Fruit fly (Drosophila melanogaster) whole organism, embryonic: ENCODE measurements around the gene Duox.
A peak's percentile ranks its signal among the peaks of the same experiment; 100 is the strongest.

Experiments used
- Abd-B ChIP-seq: fragments of 200-800 bp; sonication (Bioruptor generic); optimal IDR thresholded peaks from 2 replicates; lab custom pipeline; 2018; ENCODE audit warnings: missing biosample characterization, mild to moderate bottlenecking, missing genetic modification characterization, moderate library complexity
- Ada2b ChIP-seq: fragments of 200-800 bp; sonication (Bioruptor generic); IDR thresholded peaks from 2 replicates; pipeline ENCODE4 v1.3.6; 2022; ENCODE audit warnings: missing biosample characterization, missing genetic modification characterization
- CG11696 ChIP-seq: fragments of 200-800 bp; sonication (Bioruptor generic); IDR thresholded peaks from 2 replicates; pipeline ENCODE4 v1.3.6; 2022; ENCODE audit warnings: missing biosample characterization, missing genetic modification characterization
- CG12769 ChIP-seq: fragments of 200-800 bp; sonication (Bioruptor generic); optimal IDR thresholded peaks from 2 replicates; lab custom pipeline; 2019; ENCODE audit warnings: missing biosample characterization, mild to moderate bottlenecking, missing genetic modification characterization, moderate library complexity
- CG13123 ChIP-seq: fragments of 200-800 bp; sonication (Bioruptor generic); optimal IDR thresholded peaks from 2 replicates; lab custom pipeline; 2016; ENCODE audit warnings: missing biosample characterization, missing genetic modification characterization
- CG13424 ChIP-seq: fragments of 200-800 bp; sonication (Bioruptor generic); optimal IDR thresholded peaks from 2 replicates; lab custom pipeline; 2019; ENCODE audit warnings: missing biosample characterization, mild to moderate bottlenecking, missing genetic modification characterization, moderate library complexity
- CG13624 ChIP-seq: fragments of 200-800 bp; sonication (Bioruptor generic); optimal IDR thresholded peaks from 2 replicates; lab custom pipeline; 2016; ENCODE audit warnings: missing biosample characterization, missing genetic modification characterization
- CG15479 ChIP-seq: fragments of 200-800 bp; sonication (Bioruptor generic); optimal IDR thresholded peaks from 3 replicates; lab custom pipeline; 2019; ENCODE audit warnings: missing biosample characterization, mild to moderate bottlenecking, missing genetic modification characterization, moderate library complexity
- CG17912 ChIP-seq: fragments of 200-800 bp; sonication (Bioruptor generic); optimal IDR thresholded peaks from 2 replicates; lab custom pipeline; 2018; ENCODE audit warnings: missing biosample characterization, mild to moderate bottlenecking, missing genetic modification characterization
- CG2116 ChIP-seq: fragments of 200-800 bp; sonication (Bioruptor generic); optimal IDR thresholded peaks from 3 replicates; lab custom pipeline; 2018; ENCODE audit warnings: missing biosample characterization, mild to moderate bottlenecking, missing genetic modification characterization
- CG30431 ChIP-seq: fragments of 200-800 bp; sonication (Bioruptor generic); optimal IDR thresholded peaks from 2 replicates; lab custom pipeline; 2017; ENCODE audit warnings: missing biosample characterization, missing genetic modification characterization
- CG3847 ChIP-seq: fragments of 200-800 bp; sonication (Bioruptor generic); IDR thresholded peaks from 2 replicates; pipeline ENCODE4 v1.3.6; 2022; ENCODE audit warnings: missing biosample characterization, missing genetic modification characterization
- CG5180 ChIP-seq: fragments of 200-800 bp; sonication (Bioruptor generic); optimal IDR thresholded peaks from 3 replicates; lab custom pipeline; 2017; ENCODE audit warnings: missing biosample characterization, missing genetic modification characterization, mild to moderate bottlenecking, moderate library complexity, missing genetic modification reagents
- CG6791 ChIP-seq: fragments of 200-800 bp; sonication (Bioruptor generic); IDR thresholded peaks from 3 replicates; pipeline ENCODE4 v1.3.6; 2022; ENCODE audit warnings: missing biosample characterization, missing genetic modification characterization; ENCODE audit not compliant: partially characterized antibody
- CG7786 ChIP-seq: fragments of 200-800 bp; sonication (Bioruptor generic); optimal IDR thresholded peaks from 2 replicates; lab custom pipeline; 2016; ENCODE audit warnings: missing biosample characterization, missing genetic modification characterization
- CG7963 ChIP-seq: fragments of 200-800 bp; sonication (Bioruptor generic); IDR thresholded peaks from 3 replicates; pipeline ENCODE4 v1.3.6; 2022; ENCODE audit warnings: missing biosample characterization, missing genetic modification characterization; ENCODE audit not compliant: partially characterized antibody
- CG7987 ChIP-seq: fragments of 200-800 bp; sonication (Bioruptor generic); optimal IDR thresholded peaks from 2 replicates; lab custom pipeline; 2018; ENCODE audit warnings: missing biosample characterization, mild to moderate bottlenecking, missing genetic modification characterization, moderate library complexity
- CG8089 ChIP-seq: fragments of 200-800 bp; sonication (Bioruptor generic); optimal IDR thresholded peaks from 3 replicates; lab custom pipeline; 2016; ENCODE audit warnings: missing biosample characterization, missing genetic modification characterization
- CG9932 ChIP-seq: fragments of 200-800 bp; sonication (Bioruptor generic); IDR thresholded peaks from 2 replicates; pipeline ENCODE4 v1.3.6; 2022; ENCODE audit warnings: missing biosample characterization, missing genetic modification characterization
- CoRest ChIP-seq: fragments of 200-800 bp; sonication (Bioruptor generic); optimal IDR thresholded peaks from 3 replicates; lab custom pipeline; 2018; ENCODE audit warnings: missing biosample characterization, mild to moderate bottlenecking, missing genetic modification characterization, moderate library complexity
- Eip74EF ChIP-seq, 2 experiments: fragments of 200-800 bp in 1 of 2; fragments of >200 bp in 1 of 2; sonication (Bioruptor generic) in 1 of 2; optimal IDR thresholded peaks; 2 replicates each; lab custom pipeline; 2017 to 2019; ENCODE audit warnings: missing biosample characterization in 2 of 2, missing genetic modification characterization in 2 of 2, mild to moderate bottlenecking in 1 of 2, moderate library complexity in 1 of 2
- Lim3 ChIP-seq: fragments of 200-800 bp; sonication (Bioruptor generic); IDR thresholded peaks from 2 replicates; pipeline ENCODE4 v1.3.6; 2022; ENCODE audit warnings: missing biosample characterization, missing genetic modification characterization
- Mrtf ChIP-seq: fragments of 200-800 bp; sonication (Bioruptor generic); IDR thresholded peaks from 3 replicates; pipeline ENCODE4 v1.3.6; 2022; ENCODE audit warnings: missing biosample characterization, missing genetic modification characterization
- NK7.1 ChIP-seq: fragments of 200-800 bp; sonication (Bioruptor generic); optimal IDR thresholded peaks from 3 replicates; lab custom pipeline; 2016; ENCODE audit warnings: missing biosample characterization, missing genetic modification characterization
- Nf-YB ChIP-seq: fragments of 200-800 bp; sonication (Bioruptor generic); optimal IDR thresholded peaks from 3 replicates; lab custom pipeline; 2019; ENCODE audit warnings: missing biosample characterization, mild to moderate bottlenecking, missing genetic modification characterization, moderate library complexity
- NfI ChIP-seq: fragments of 200-800 bp; sonication (Bioruptor generic); optimal IDR thresholded peaks from 3 replicates; lab custom pipeline; 2018; ENCODE audit warnings: missing biosample characterization, mild to moderate bottlenecking, missing genetic modification characterization, moderate library complexity
- PHDP ChIP-seq: fragments of 200-800 bp; sonication (Bioruptor generic); optimal IDR thresholded peaks from 3 replicates; lab custom pipeline; 2018; ENCODE audit warnings: missing biosample characterization, mild to moderate bottlenecking, missing genetic modification characterization, moderate library complexity
- Scr ChIP-seq: fragments of 200-800 bp; sonication (Bioruptor generic); IDR thresholded peaks from 2 replicates; pipeline ENCODE4 v1.3.6; 2022; ENCODE audit warnings: missing biosample characterization, missing genetic modification characterization; ENCODE audit not compliant: partially characterized antibody
- Sox100B ChIP-seq: fragments of 200-800 bp; sonication (Bioruptor generic); optimal IDR thresholded peaks from 3 replicates; lab custom pipeline; 2018; ENCODE audit warnings: missing biosample characterization, mild to moderate bottlenecking, missing genetic modification characterization
- Stat92E ChIP-seq, 3 experiments: fragments of >200 bp in 2 of 3; fragments of 200-800 bp in 1 of 3; sonication (Bioruptor generic) in 1 of 3; optimal IDR thresholded peaks; 2 replicates each; lab custom pipeline; 2017 to 2019; ENCODE audit warnings: missing biosample characterization in 3 of 3, missing genetic modification characterization in 3 of 3, mild to moderate bottlenecking in 1 of 3, moderate library complexity in 1 of 3
- Trl ChIP-seq, 3 experiments: fragments of >200 bp in 2 of 3; fragments of 200-800 bp in 1 of 3; sonication (Bioruptor generic) in 1 of 3; optimal IDR thresholded peaks; 2 replicates in 1 of 3; 3 replicates in 2 of 3; lab custom pipeline; 2016 to 2017; ENCODE audit warnings: missing biosample characterization in 1 of 3, missing genetic modification characterization in 1 of 3
- Xbp1 ChIP-seq: fragments of 200-800 bp; sonication (Bioruptor generic); optimal IDR thresholded peaks from 3 replicates; lab custom pipeline; 2016; ENCODE audit warnings: missing biosample characterization, mild to moderate bottlenecking, missing genetic modification characterization
- ap ChIP-seq: fragments of 200-800 bp; sonication (Bioruptor generic); IDR thresholded peaks from 2 replicates; pipeline ENCODE4 v1.3.6; 2022; ENCODE audit warnings: missing biosample characterization, missing genetic modification characterization
- btn ChIP-seq: fragments of 200-800 bp; sonication (Bioruptor generic); optimal IDR thresholded peaks from 2 replicates; lab custom pipeline; 2016; ENCODE audit warnings: missing biosample characterization, missing genetic modification characterization
- croc ChIP-seq: fragments of 200-800 bp; sonication (Bioruptor generic); conservative IDR thresholded peaks from 3 replicates; pipeline ENCODE4 v1.3.6; 2022; ENCODE audit warnings: missing biosample characterization, missing genetic modification characterization
- danr ChIP-seq: fragments of 200-800 bp; sonication (Bioruptor generic); IDR thresholded peaks from 2 replicates; pipeline ENCODE4 v1.3.6; 2022; ENCODE audit warnings: missing biosample characterization, missing genetic modification characterization
- dm ChIP-seq: fragments of 200-800 bp; sonication (Bioruptor generic); optimal IDR thresholded peaks from 3 replicates; lab custom pipeline; 2016; ENCODE audit warnings: missing biosample characterization, missing genetic modification characterization
- eve ChIP-seq, 2 experiments: fragments of >200 bp; optimal IDR thresholded peaks; 2 replicates each; lab custom pipeline; 2017; ENCODE audit warnings: missing biosample characterization in 2 of 2, missing genetic modification characterization in 2 of 2
- eyg ChIP-seq: fragments of 200-800 bp; sonication (Bioruptor generic); optimal IDR thresholded peaks from 3 replicates; lab custom pipeline; 2016; ENCODE audit warnings: missing biosample characterization, missing genetic modification characterization
- grau ChIP-seq: fragments of 200-800 bp; optimal IDR thresholded peaks from 3 replicates; lab custom pipeline; 2019; ENCODE audit warnings: missing biosample characterization, mild to moderate bottlenecking, missing genetic modification characterization, moderate library complexity
- ind ChIP-seq: fragments of 200-800 bp; sonication (Bioruptor generic); optimal IDR thresholded peaks from 3 replicates; lab custom pipeline; 2016; ENCODE audit warnings: missing biosample characterization, missing genetic modification characterization
- kay ChIP-seq: fragments of 200-800 bp; sonication (Bioruptor generic); optimal IDR thresholded peaks from 2 replicates; lab custom pipeline; 2016; ENCODE audit warnings: missing biosample characterization, missing genetic modification characterization
- pho ChIP-seq: fragments of 200-800 bp; sonication (Bioruptor generic); optimal IDR thresholded peaks from 2 replicates; lab custom pipeline; 2016; ENCODE audit warnings: missing biosample characterization, missing genetic modification characterization
- ranshi ChIP-seq: fragments of 200-800 bp; sonication (Bioruptor generic); IDR thresholded peaks from 2 replicates; pipeline ENCODE4 v1.3.6; 2022; ENCODE audit warnings: missing biosample characterization, missing genetic modification characterization
- sc ChIP-seq, 3 experiments: fragments of >200 bp in 2 of 3; fragments of 200-800 bp in 1 of 3; sonication (Bioruptor generic) in 1 of 3; optimal IDR thresholded peaks; 2 replicates in 2 of 3; 3 replicates in 1 of 3; lab custom pipeline; 2017; ENCODE audit warnings: mild to moderate bottlenecking in 1 of 3, missing biosample characterization in 1 of 3, missing genetic modification characterization in 1 of 3, missing genetic modification reagents in 1 of 3
- sug ChIP-seq: fragments of 200-800 bp; optimal IDR thresholded peaks from 2 replicates; lab custom pipeline; 2019; ENCODE audit warnings: missing biosample characterization, mild to moderate bottlenecking, missing genetic modification characterization, moderate library complexity
- unc-4 ChIP-seq: fragments of 200-800 bp; sonication (Bioruptor generic); IDR thresholded peaks from 2 replicates; pipeline ENCODE4 v1.3.6; 2022; ENCODE audit warnings: missing biosample characterization, missing genetic modification characterization; ENCODE audit not compliant: partially characterized antibody
- zfh1 ChIP-seq: fragments of 200-800 bp; sonication (Bioruptor generic); IDR thresholded peaks from 3 replicates; pipeline ENCODE4 v1.3.6; 2022; ENCODE audit warnings: missing biosample characterization, missing genetic modification characterization

The Duox gene

dm6 chr2L:2872968-2873728 lies 43.1 kb upstream of the Duox start (continued):
- TF ChIP-seq CG7987 (GFP tag; lab: Kevin White, UChicago) = no peak
- no peak for TF ChIP-seq pho (GFP tag; lab: Kevin White, UChicago)
- TF ChIP-seq Abd-B (GFP tag; lab: Kevin White, UChicago) = no peak
- TF ChIP-seq unc-4 (GFP tag; lab: Robert Waterston, UW) = no peak
- no peak for TF ChIP-seq CG12769
- TF ChIP-seq dm (GFP tag; lab: Kevin White, UChicago) = no peak
- TF ChIP-seq croc = no peak
- no peak for TF ChIP-seq ranshi
- peak; percentile 6 for TF ChIP-seq CG13624 (GFP tag; lab: Kevin White, UChicago)
- peak; percentile 8 for TF ChIP-seq CG13424 (tag; lab: Kevin White, UChicago)
- no peak for TF ChIP-seq CG5180 (GFP tag; lab: Kevin White, UChicago)
- TF ChIP-seq CG9932 (GFP tag; lab: Robert Waterston, UW) = 0 out of 2 replicates have a peak, but pooled peaks have one; percentile 24
- TF ChIP-seq Scr (GFP tag; lab: Robert Waterston, UW) = no peak
- no peak for TF ChIP-seq btn (GFP tag; lab: Kevin White, UChicago)
- no peak for TF ChIP-seq sug
- TF ChIP-seq CG11696 = no peak
- no peak for TF ChIP-seq CG6791 (GFP tag; lab: Robert Waterston, UW)
- TF ChIP-seq Mrtf (GFP tag; lab: Robert Waterston, UW) = peak; percentile 42; the same call in 1 of the 3 replicates
- TF ChIP-seq CG7963 (GFP tag; lab: Robert Waterston, UW) = no peak
- no peak for TF ChIP-seq eyg (GFP tag; lab: Kevin White, UChicago)
- TF ChIP-seq Ada2b (GFP tag; lab: Robert Waterston, UW) = no peak
- TF ChIP-seq ap (GFP tag; lab: Robert Waterston, UW) = no peak
- TF ChIP-seq Eip74EF (GFP tag; optimal IDR thresholded peaks at IDR 0.05; lab: Kevin White, UChicago) = no peak
- peak; percentile 78 for TF ChIP-seq kay (GFP tag; lab: Kevin White, UChicago)
- no peak for TF ChIP-seq Trl (optimal IDR thresholded peaks at IDR 0.05; lab: Kevin White, UChicago)
- TF ChIP-seq Trl (GFP tag; optimal IDR thresholded peaks at IDR 0.05; lab: Kevin White, UChicago) = no peak
- no peak for TF ChIP-seq Stat92E (GFP tag; optimal IDR thresholded peaks at IDR 0.05; lab: Kevin White, UChicago)
- TF ChIP-seq Lim3 (GFP tag; lab: Robert Waterston, UW) = no peak
- peak; percentile 27; the same call in 1 of the 2 replicates for TF ChIP-seq CG3847 (GFP tag; lab: Robert Waterston, UW)
- no peak for TF ChIP-seq zfh1
- no peak for TF ChIP-seq CG15479 (GFP tag; lab: Kevin White, UChicago)
- TF ChIP-seq Nf-YB (GFP tag; lab: Kevin White, UChicago) = no peak
- no peak for TF ChIP-seq CG17912 (GFP tag; lab: Kevin White, UChicago)
- TF ChIP-seq Sox100B (GFP tag; lab: Kevin White, UChicago) = peak; percentile 26
- TF ChIP-seq grau (tag; lab: Kevin White, UChicago) = peak; percentile 12
- no peak for TF ChIP-seq CG30431 (GFP tag; lab: Kevin White, UChicago)
- no peak for TF ChIP-seq CG13123
- no peak for TF ChIP-seq eve (GFP tag; optimal IDR thresholded peaks at IDR 0.05; lab: Kevin White, UChicago)
- TF ChIP-seq NK7.1 (GFP tag; lab: Kevin White, UChicago) = no peak
- TF ChIP-seq CG7786 (GFP tag; lab: Kevin White, UChicago) = peak; percentile 9
- no peak for TF ChIP-seq Xbp1 (GFP tag; lab: Kevin White, UChicago)
- TF ChIP-seq ind (GFP tag; lab: Kevin White, UChicago) = peak; percentile 14
- TF ChIP-seq PHDP (tag; lab: Kevin White, UChicago) = no peak
- TF ChIP-seq CG2116 = no peak
- no peak for TF ChIP-seq CoRest
- no peak for TF ChIP-seq danr
- no peak for TF ChIP-seq sc (optimal IDR thresholded peaks at IDR 0.05; lab: Kevin White, UChicago)
- TF ChIP-seq sc (GFP tag; optimal IDR thresholded peaks at IDR 0.05; lab: Kevin White, UChicago) = no peak
- TF ChIP-seq CG8089 (GFP tag; lab: Kevin White, UChicago) = peak; percentile 33
- no peak for TF ChIP-seq NfI
